Worm (Caenorhabditis elegans) whole organism, midembryonic: ENCODE data around the gene C37H5.13.
A peak's percentile ranks its signal among the peaks of the same experiment; 100 is the strongest.

Experiments
- T22C8.4 ChIP-seq: fragments of 200-800 bp; sonication (Bioruptor generic); IDR thresholded peaks from 2 replicates; pipeline ENCODE4 v1.3.6; 2022; ENCODE audit warnings: missing genetic modification characterization, missing compliant biosample characterization
- cog-1 ChIP-seq: sonication (generic microtip); optimal IDR thresholded peaks from 2 replicates; lab custom pipeline; 2016; ENCODE audit warnings: missing genetic modification characterization, missing compliant biosample characterization
- flt-1 ChIP-seq: fragments of 200-800 bp; sonication (Bioruptor generic); IDR thresholded peaks from 2 replicates; pipeline ENCODE4 v1.3.6; 2022; ENCODE audit warnings: missing genetic modification characterization, missing compliant biosample characterization
- klf-2 ChIP-seq: fragments of 200-800 bp; sonication (Bioruptor generic); conservative IDR thresholded peaks from 2 replicates; pipeline ENCODE4 v1.3.6; 2022; ENCODE audit warnings: missing genetic modification reagents, missing genetic modification characterization, missing compliant biosample characterization
- med-1 ChIP-seq: sonication (generic microtip); optimal IDR thresholded peaks from 2 replicates; lab custom pipeline; 2017; ENCODE audit warnings: missing genetic modification characterization, mild to moderate bottlenecking, missing compliant biosample characterization, antibody characterized with exemption, missing genetic modification reagents; ENCODE audit not compliant: insufficient read depth
- ref-1 ChIP-seq: fragments of 200-800 bp; sonication (Bioruptor generic); conservative IDR thresholded peaks from 2 replicates; pipeline ENCODE4 v1.3.6; 2022; ENCODE audit warnings: missing genetic modification reagents, missing genetic modification characterization, missing compliant biosample characterization
- tab-1 ChIP-seq: fragments of 200-800 bp; sonication (Bioruptor generic); IDR thresholded peaks from 2 replicates; pipeline ENCODE4 v1.3.6; 2022; ENCODE audit warnings: missing genetic modification characterization, missing compliant biosample characterization
- ztf-23 ChIP-seq: fragments of 200-800 bp; sonication (Bioruptor generic); IDR thresholded peaks from 2 replicates; pipeline ENCODE4 v1.3.6; 2022; ENCODE audit warnings: missing genetic modification reagents, missing genetic modification characterization, missing compliant biosample characterization
- ztf-29 ChIP-seq: fragments of 200-800 bp; sonication (Bioruptor generic); IDR thresholded peaks from 2 replicates; pipeline ENCODE4 v1.3.6; 2022; ENCODE audit warnings: missing genetic modification reagents, missing genetic modification characterization, missing compliant biosample characterization

C37H5.13 gene

DNA sequence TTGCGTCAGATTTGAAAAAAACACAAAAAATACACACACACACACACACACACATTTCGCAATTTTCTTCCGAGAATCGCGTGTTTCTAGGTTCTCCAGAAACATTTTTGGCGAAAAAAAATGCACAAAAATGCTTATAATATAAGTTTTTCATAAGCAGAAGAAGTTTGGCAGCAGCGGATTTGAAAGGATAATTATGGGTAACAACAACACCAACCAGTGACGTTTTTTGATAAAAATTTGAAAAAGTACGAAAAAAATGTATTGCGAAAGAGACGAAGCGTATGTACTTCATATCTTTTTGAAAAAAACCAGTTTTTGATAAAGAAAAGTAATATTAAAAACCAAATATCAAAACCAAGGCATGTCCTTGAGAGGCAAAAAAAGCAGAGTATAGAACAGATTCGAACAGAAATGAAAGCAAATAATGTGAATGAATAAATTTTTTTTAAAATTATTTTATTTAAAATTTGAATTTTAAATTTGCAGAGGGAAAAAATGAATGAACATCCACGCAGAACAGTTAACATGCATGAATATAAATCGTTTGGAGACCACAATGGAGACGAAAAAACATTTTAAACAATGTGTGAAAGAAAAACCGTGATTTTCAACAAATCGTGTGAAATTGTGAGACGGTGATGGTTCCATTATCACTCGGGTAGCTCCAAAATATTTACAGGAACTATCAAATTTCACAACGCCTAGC, 38.9 kb downstream of the C37H5.13 start:
- TF ChIP-seq flt-1 (GFP tag; lab: Robert Waterston, UW) (no peak), T22C8.4 (no peak), tab-1 (GFP tag; lab: Robert Waterston, UW) (no peak), ztf-29 (no peak)

ce11 chrV:4823323-4823682, 39.5 kb downstream of the C37H5.13 start, which contains the start of gene adss-1:
Gene adss-1 (minus strand): TSS chrV:4823423.
- no peak for TF ChIP-seq ztf-23 (GFP tag; lab: Robert Waterston, UW)
- TF ChIP-seq med-1 (GFP tag; lab: Kevin White, UChicago) = no peak
- no peak for TF ChIP-seq cog-1 (tag; lab: Kevin White, UChicago)
- TF ChIP-seq flt-1 (GFP tag; lab: Robert Waterston, UW) = no peak
- no peak for TF ChIP-seq ref-1
- TF ChIP-seq klf-2 (GFP tag; lab: Robert Waterston, UW) = no peak
- TF ChIP-seq T22C8.4 = no peak
- no peak for TF ChIP-seq tab-1 (GFP tag; lab: Robert Waterston, UW)
- no peak for TF ChIP-seq ztf-29

- TF ChIP-seq flt-1 (GFP tag; lab: Robert Waterston, UW) = no peak
- no peak for TF ChIP-seq ztf-29
- TF ChIP-seq T22C8.4 = no peak
- TF ChIP-seq tab-1 (GFP tag; lab: Robert Waterston, UW) = no peak
- TF ChIP-seq ref-1 = no peak
- TF ChIP-seq med-1 (GFP tag; lab: Kevin White, UChicago) = no peak
- no peak for TF ChIP-seq cog-1 (tag; lab: Kevin White, UChicago)
- TF ChIP-seq klf-2 (GFP tag; lab: Robert Waterston, UW) = no peak
- TF ChIP-seq ztf-23 (GFP tag; lab: Robert Waterston, UW) = no peak
These were observed 42.2 kb downstream of the C37H5.13 start for ce11 chrV:4820601-4821000.

DNA sequence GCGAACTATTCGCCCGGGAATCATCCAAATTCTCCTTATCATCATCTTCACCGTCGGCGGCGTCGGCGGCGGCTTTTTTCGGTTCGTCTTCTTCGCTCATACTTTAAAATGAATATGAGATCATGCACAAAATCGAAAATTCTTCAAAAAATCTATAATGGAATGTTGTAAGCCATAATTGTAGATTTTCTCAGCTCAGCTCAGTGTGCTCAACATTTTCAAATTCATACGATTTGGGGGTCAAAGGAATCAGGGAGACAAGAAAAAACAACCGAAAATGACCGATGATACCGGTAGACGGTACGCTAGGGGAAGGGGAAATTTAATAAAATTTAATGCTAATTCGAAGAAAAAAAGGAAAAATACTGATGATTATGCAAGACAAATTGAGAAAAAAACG, 44.2 kb downstream of the C37H5.13 start, which contains the start of gene ccep-97:
ccep-97 (minus strand) TSS at position 101 of the 400 bp plus-strand sequence.
- no peak for TF ChIP-seq flt-1 (GFP tag; lab: Robert Waterston, UW)
- no peak for TF ChIP-seq med-1 (GFP tag; lab: Kevin White, UChicago)
- TF ChIP-seq ref-1 = no peak
- TF ChIP-seq ztf-23 (GFP tag; lab: Robert Waterston, UW) = no peak
- no peak for TF ChIP-seq ztf-29
- TF ChIP-seq tab-1 (GFP tag; lab: Robert Waterston, UW) = no peak
- no peak for TF ChIP-seq cog-1 (tag; lab: Kevin White, UChicago)
- TF ChIP-seq klf-2 (GFP tag; lab: Robert Waterston, UW) = no peak
- no peak for TF ChIP-seq T22C8.4

DNA sequence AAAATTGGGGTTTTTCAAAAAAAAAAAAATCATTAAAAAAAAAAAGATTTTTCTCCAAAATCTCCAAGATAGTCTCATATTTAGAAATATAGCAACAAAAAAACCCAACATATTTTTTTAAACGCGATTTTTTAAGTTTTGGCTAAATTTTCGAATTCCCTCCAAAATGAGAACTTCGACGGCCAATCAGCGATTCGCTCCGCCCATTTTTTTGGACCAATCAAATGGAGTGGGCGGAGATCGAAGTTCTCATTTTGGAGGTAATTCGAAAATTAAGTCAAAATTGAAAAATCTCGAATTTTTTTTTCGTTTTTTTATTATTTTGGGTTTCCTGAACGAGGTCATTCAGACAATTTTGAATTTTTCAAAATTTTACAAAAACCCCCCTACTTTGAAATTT, 48.9 kb downstream of the C37H5.13 start:
- no peak for TF ChIP-seq ztf-29
- no peak for TF ChIP-seq T22C8.4
- no peak for TF ChIP-seq klf-2 (GFP tag; lab: Robert Waterston, UW)
- TF ChIP-seq cog-1 (tag; lab: Kevin White, UChicago) = no peak
- TF ChIP-seq ref-1 = no peak
- TF ChIP-seq ztf-23 (GFP tag; lab: Robert Waterston, UW) = no peak
- TF ChIP-seq med-1 (GFP tag; lab: Kevin White, UChicago) = no peak
- TF ChIP-seq tab-1 (GFP tag; lab: Robert Waterston, UW) = no peak
- no peak for TF ChIP-seq flt-1 (GFP tag; lab: Robert Waterston, UW)

ce11 chrV:4810653-4811052, 52.1 kb downstream of the C37H5.13 start:
- TF ChIP-seq med-1 (GFP tag; lab: Kevin White, UChicago) (no peak), klf-2 (GFP tag; lab: Robert Waterston, UW) (no peak), ztf-23 (GFP tag; lab: Robert Waterston, UW) (no peak), tab-1 (GFP tag; lab: Robert Waterston, UW) (0 out of 2 replicates have a peak, but pooled peaks have one; percentile 7), ztf-29 (no peak), ref-1 (no peak), cog-1 (tag; lab: Kevin White, UChicago) (peak; percentile 58), flt-1 (GFP tag; lab: Robert Waterston, UW) (peak; percentile 46; the same call in 1 of the 2 replicates), T22C8.4 (no peak)
